Worm (Caenorhabditis elegans): ENCODE results near the gene B0334.20.

Gene B0334.20

DNA sequence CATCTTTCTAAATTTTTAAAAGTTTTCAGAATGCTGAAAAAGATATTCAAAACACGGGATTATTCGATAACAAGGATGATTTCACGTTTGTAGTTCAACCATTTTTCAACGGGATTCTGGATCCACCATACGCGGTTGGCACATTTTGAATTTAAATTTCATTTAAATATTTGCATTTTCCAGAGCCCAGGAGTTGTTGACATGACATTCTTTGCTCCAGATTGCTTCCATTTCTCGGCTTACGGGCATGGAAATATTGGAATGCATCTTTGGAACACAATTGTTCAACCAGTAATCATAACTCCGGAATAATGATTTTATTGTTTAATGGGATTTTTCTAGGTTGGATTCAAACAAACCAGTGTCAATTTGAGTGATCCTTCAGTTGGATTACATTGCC is 49.4 kb downstream of the B0334.20 start:
- TF ChIP-seq fkh-10 (GFP tag; optimal IDR thresholded peaks at IDR 0.05) = no peak
- TF ChIP-seq fax-1 (tag; optimal IDR thresholded peaks at IDR 0.05) = no peak
- no peak for TF ChIP-seq unc-42 (tag; optimal IDR thresholded peaks at IDR 0.05)
- no peak for TF ChIP-seq ceh-19 (GFP tag; optimal IDR thresholded peaks at IDR 0.05)
- no peak for TF ChIP-seq hlh-13 (GFP tag; optimal IDR thresholded peaks at IDR 0.05)
- TF ChIP-seq elt-2 (tag; optimal IDR thresholded peaks at IDR 0.05) = no peak
- TF ChIP-seq ceh-48 (tag; optimal IDR thresholded peaks at IDR 0.05) = no peak
- no peak for TF ChIP-seq madf-2 (tag; optimal IDR thresholded peaks at IDR 0.05)
- no peak for TF ChIP-seq lin-11 (tag; optimal IDR thresholded peaks at IDR 0.05)
- TF ChIP-seq pros-1 (tag; optimal IDR thresholded peaks at IDR 0.05) = no peak
- TF ChIP-seq sox-4 (tag; optimal IDR thresholded peaks at IDR 0.05) = no peak
- no peak for TF ChIP-seq ceh-30 (tag; optimal IDR thresholded peaks at IDR 0.05)
